Fruit fly (Drosophila melanogaster) whole organism: ENCODE data around the gene CG42718.

Source experiments
- EcR ChIP-seq, 2 experiments: fragments of >200 bp; optimal IDR thresholded peaks; 2 replicates each; lab custom pipeline; 2017; ENCODE audit warnings: missing biosample characterization in 2 of 2, missing genetic modification characterization in 2 of 2, missing genetic modification reagents in 2 of 2
- pan ChIP-seq: fragments of >200 bp; optimal IDR thresholded peaks from 2 replicates; lab custom pipeline; 2017
- usp ChIP-seq: fragments of >200 bp; optimal IDR thresholded peaks from 2 replicates; lab custom pipeline; 2017; ENCODE audit warnings: missing biosample characterization, missing genetic modification characterization, mixed read lengths

dm6 chr3L:16285346-16285911 is 35.6 kb downstream of the CG42718 start, which contains the start of gene CG13047:
- no peak for TF ChIP-seq usp (GFP tag; lab: Kevin White, UChicago)
- no peak for TF ChIP-seq EcR (GFP tag; optimal IDR thresholded peaks at IDR 0.05; lab: Kevin White, UChicago)
- TF ChIP-seq pan (lab: Kevin White, UChicago): no peak
